Worm (Caenorhabditis elegans): ENCODE data around the gene eat-3.

ce11 chrII:9311702-9312101, 13.0 kb upstream of the eat-3 start:
- TF ChIP-seq ama-1 (optimal IDR thresholded peaks at IDR 0.05) = no peak
- TF ChIP-seq tbx-11 (GFP tag; IDR thresholded peaks at IDR 0.05) = no peak
- TF ChIP-seq B0310.2 (tag; optimal IDR thresholded peaks at IDR 0.05) = no peak
- no peak for TF ChIP-seq aly-1 (tag; optimal IDR thresholded peaks at IDR 0.05)
- no peak for TF ChIP-seq flt-1 (GFP tag; IDR thresholded peaks at IDR 0.05)
- TF ChIP-seq tra-4 (tag; optimal IDR thresholded peaks at IDR 0.05) = no peak
- TF ChIP-seq hmbx-1 (tag; optimal IDR thresholded peaks at IDR 0.05) = no peak
- no peak for TF ChIP-seq F13C5.2 (tag; optimal IDR thresholded peaks at IDR 0.05)
- no peak for TF ChIP-seq ets-7 (tag; optimal IDR thresholded peaks at IDR 0.05)
- TF ChIP-seq hnd-1 (tag; optimal IDR thresholded peaks at IDR 0.05) = no peak
- no peak for TF ChIP-seq scrt-1 (GFP tag; IDR thresholded peaks at IDR 0.05)
- no peak for TF ChIP-seq ceh-13 (GFP tag; optimal IDR thresholded peaks at IDR 0.05)
- no peak for TF ChIP-seq hmg-4 (GFP tag; optimal IDR thresholded peaks at IDR 0.05)
- TF ChIP-seq ceh-36 (tag; optimal IDR thresholded peaks at IDR 0.05) = no peak
